Worm (Caenorhabditis elegans): ENCODE results near the gene T24E12.10.

Gene T24E12.10

DNA sequence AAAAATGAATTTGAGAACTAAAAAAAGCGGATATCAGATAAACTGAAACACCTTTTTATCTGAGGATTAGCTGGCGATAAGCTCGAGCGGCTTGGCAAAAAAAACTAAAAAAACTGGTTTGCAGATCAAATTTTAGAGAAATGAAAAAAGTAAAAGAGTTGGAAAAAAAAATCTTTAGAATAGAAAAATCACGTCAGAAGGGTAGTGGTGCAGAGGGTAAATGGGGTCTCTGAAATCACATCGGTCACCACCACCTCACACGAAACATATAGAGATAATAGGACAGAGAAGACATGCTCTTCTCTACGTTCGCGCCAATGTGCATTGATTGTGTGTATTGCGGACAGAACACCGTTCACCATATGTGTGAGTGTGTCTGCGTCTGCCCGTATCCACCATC, 8.2 kb upstream of the T24E12.10 start:
- TF ChIP-seq unc-3 (GFP tag; conservative IDR thresholded peaks at IDR 0.05) = no peak
- no peak for TF ChIP-seq unc-3 (tag; optimal IDR thresholded peaks at IDR 0.05)
- no peak for TF ChIP-seq pha-2 (tag; optimal IDR thresholded peaks at IDR 0.05)
- no peak for TF ChIP-seq ceh-31 (tag; optimal IDR thresholded peaks at IDR 0.05)
- no peak for TF ChIP-seq pat-9 (tag; optimal IDR thresholded peaks at IDR 0.05)

DNA sequence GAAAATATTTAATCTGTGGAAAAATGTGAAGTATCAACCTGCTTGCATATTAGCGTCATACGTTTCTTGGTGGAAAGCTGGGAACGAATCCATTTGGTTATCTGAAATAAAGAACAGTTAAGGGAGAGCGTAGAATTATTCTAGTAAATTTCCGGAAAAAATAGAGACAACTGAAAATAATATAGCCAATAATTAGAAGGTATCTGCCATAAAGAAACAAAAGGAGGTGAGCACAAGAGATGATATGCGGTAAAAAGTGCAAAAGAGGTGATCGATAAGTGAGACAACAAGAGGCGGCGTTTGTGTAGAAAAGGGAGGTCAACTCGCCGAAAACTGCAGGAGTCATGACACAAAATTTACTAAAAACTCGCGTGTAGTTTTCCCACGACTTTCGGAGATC, 6.4 kb upstream of the T24E12.10 start, which contains the start of gene T24E12.11:
Gene T24E12.11 (minus strand): TSS at position 101 of the 400 bp plus-strand sequence.
- TF ChIP-seq hlh-30 (tag; optimal IDR thresholded peaks at IDR 0.05; ENCODE audit: insufficient read depth) = no peak
- no peak for TF ChIP-seq pqm-1 (tag; optimal IDR thresholded peaks at IDR 0.05)
- TF ChIP-seq syd-9 (tag; optimal IDR thresholded peaks at IDR 0.05) = no peak
- no peak for TF ChIP-seq unc-55 (GFP tag; optimal IDR thresholded peaks at IDR 0.05)
- TF ChIP-seq ceh-6 (GFP tag; optimal IDR thresholded peaks at IDR 0.05) = no peak
- TF ChIP-seq pat-9 (tag; optimal IDR thresholded peaks at IDR 0.05) = no peak
- TF ChIP-seq npax-4 (tag; optimal IDR thresholded peaks at IDR 0.05) = no peak

- TF ChIP-seq Y22D7AL.16 (tag; optimal IDR thresholded peaks at IDR 0.05) (no peak), tbx-2 (tag; optimal IDR thresholded peaks at IDR 0.05) (no peak), odd-2 (tag; optimal IDR thresholded peaks at IDR 0.05) (no peak), unc-86 (tag; optimal IDR thresholded peaks at IDR 0.05) (no peak), fkh-6 (tag; optimal IDR thresholded peaks at IDR 0.05) (no peak)
Measured at ce11 chrII:3777802-3778201, 4.8 kb upstream of the T24E12.10 start.

DNA sequence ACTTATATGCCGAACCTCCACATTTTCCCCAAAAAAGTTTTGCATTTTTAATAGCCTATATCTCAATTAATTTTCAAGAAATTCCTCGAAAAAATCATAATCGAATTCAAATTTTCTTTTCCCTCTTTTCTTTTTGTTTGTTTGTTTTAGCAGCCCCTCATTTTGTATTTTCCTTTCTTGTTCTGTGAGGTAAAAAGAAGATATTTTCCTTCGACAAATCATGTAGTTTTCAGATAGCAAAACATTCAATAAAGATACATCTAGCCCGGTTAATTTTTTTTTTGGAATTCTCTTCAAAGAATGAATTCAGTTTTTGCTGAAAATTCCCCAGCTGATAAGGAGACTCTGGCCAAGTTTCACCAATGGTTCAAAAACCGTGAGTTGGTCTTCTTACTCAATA, 2.7 kb upstream of the T24E12.10 start, which contains the start of gene T24E12.3:
Gene T24E12.3 (plus strand): TSS at position 301 of the 400 bp plus-strand sequence.
- TF ChIP-seq pqm-1 (tag; optimal IDR thresholded peaks at IDR 0.05) (no peak), dmd-4 (tag; optimal IDR thresholded peaks at IDR 0.05; ENCODE audit: borderline replicate concordance) (no peak), syd-9 (tag; optimal IDR thresholded peaks at IDR 0.05) (no peak), unc-42 (tag; optimal IDR thresholded peaks at IDR 0.05) (no peak), ets-4 (tag; optimal IDR thresholded peaks at IDR 0.05) (no peak), pros-1 (tag; optimal IDR thresholded peaks at IDR 0.05) (no peak), pat-9 (tag; optimal IDR thresholded peaks at IDR 0.05) (no peak), ama-1 (optimal IDR thresholded peaks at IDR 0.05) (no peak), tbx-2 (tag; optimal IDR thresholded peaks at IDR 0.05) (no peak), mec-3 (tag; optimal IDR thresholded peaks at IDR 0.05; ENCODE audit: borderline replicate concordance) (no peak), fkh-6 (tag; optimal IDR thresholded peaks at IDR 0.05) (no peak), sox-2 (GFP tag; IDR thresholded peaks at IDR 0.05) (no peak), sox-4 (tag; optimal IDR thresholded peaks at IDR 0.05) (no peak)

DNA sequence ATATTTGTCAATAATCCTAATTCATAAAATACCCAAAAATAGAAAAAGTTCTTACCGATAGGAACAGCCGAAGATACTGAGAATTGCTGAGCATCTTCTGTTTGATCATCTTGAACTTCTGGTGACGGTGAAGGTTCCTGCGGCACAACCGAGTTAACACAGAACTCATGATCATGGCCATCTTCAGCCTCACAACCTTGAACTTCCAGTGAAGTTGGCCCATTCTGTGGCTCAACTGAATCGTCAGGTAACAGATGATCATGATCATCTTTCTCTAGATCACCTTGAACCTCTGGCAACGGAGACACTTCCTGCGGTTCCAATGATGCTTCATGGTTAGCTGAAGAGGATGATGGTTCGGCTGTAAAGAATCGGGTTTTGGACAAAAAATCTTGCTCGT, 1.4 kb downstream of the T24E12.10 start:
- TF ChIP-seq fkh-6 (tag; optimal IDR thresholded peaks at IDR 0.05) (no peak), ceh-48 (tag; optimal IDR thresholded peaks at IDR 0.05) (no peak), unc-55 (GFP tag; optimal IDR thresholded peaks at IDR 0.05) (no peak), K02D7.2 (tag; optimal IDR thresholded peaks at IDR 0.05) (no peak), ztf-16 (tag; optimal IDR thresholded peaks at IDR 0.05) (no peak), nhr-232 (tag; optimal IDR thresholded peaks at IDR 0.05) (no peak), ceh-45 (GFP tag; IDR thresholded peaks at IDR 0.05) (no peak), hlh-6 (tag; optimal IDR thresholded peaks at IDR 0.05) (no peak), dve-1 (tag; optimal IDR thresholded peaks at IDR 0.05) (no peak), C08G9.2 (tag; optimal IDR thresholded peaks at IDR 0.05) (no peak), nfya-1 (tag; optimal IDR thresholded peaks at IDR 0.05) (no peak), elt-2 (tag; optimal IDR thresholded peaks at IDR 0.05) (no peak), pag-3 (tag; optimal IDR thresholded peaks at IDR 0.05; ENCODE audit: borderline replicate concordance) (no peak)
